Fruit fly (Drosophila melanogaster) whole organism, wandering third instar larva: ENCODE measurements around the gene Lcp65Ab1.
A peak's percentile ranks its signal among the peaks of the same experiment; 100 is the strongest.
"Not testable (repeated sequence)": the region's sequence is repeated elsewhere in the genome, so short reads cannot be mapped to it uniquely, and the experiment has no call there.

Source experiments
- Abd-B ChIP-seq: fragments of >200 bp; optimal IDR thresholded peaks from 2 replicates; lab custom pipeline; 2017; ENCODE audit warnings: missing biosample characterization, missing genetic modification characterization
- CG32264 ChIP-seq: fragments of 200-800 bp; sonication (Bioruptor generic); optimal IDR thresholded peaks from 2 replicates; lab custom pipeline; 2016; ENCODE audit warnings: missing biosample characterization, missing genetic modification characterization
- CG9705 ChIP-seq: fragments of 200-800 bp; sonication (Bioruptor generic); optimal IDR thresholded peaks from 2 replicates; lab custom pipeline; 2018; ENCODE audit warnings: missing biosample characterization, mild to moderate bottlenecking, missing genetic modification characterization
- CrebA ChIP-seq: fragments of 200-800 bp; sonication (Bioruptor generic); optimal IDR thresholded peaks from 2 replicates; lab custom pipeline; 2016; ENCODE audit warnings: missing biosample characterization, mild to moderate bottlenecking, missing genetic modification characterization, borderline replicate concordance
- Dfd ChIP-seq: fragments of >200 bp; optimal IDR thresholded peaks from 2 replicates; lab custom pipeline; 2017; ENCODE audit warnings: missing biosample characterization, missing genetic modification characterization
- Dif ChIP-seq: fragments of 200-275, 200-300 bp; sonication (Bioruptor generic); optimal IDR thresholded peaks from 2 replicates; lab custom pipeline; 2018; ENCODE audit warnings: missing biosample characterization, missing genetic modification characterization; ENCODE audit not compliant: partially characterized antibody
- HLH106 ChIP-seq: fragments of 200-800 bp; optimal IDR thresholded peaks from 3 replicates; lab custom pipeline; 2019; ENCODE audit warnings: missing biosample characterization, mild to moderate bottlenecking, missing genetic modification characterization, moderate library complexity
- Hnf4 ChIP-seq: fragments of 200-800 bp; sonication (Bioruptor generic); optimal IDR thresholded peaks from 2 replicates; lab custom pipeline; 2016; ENCODE audit warnings: missing biosample characterization, mild to moderate bottlenecking, missing genetic modification characterization
- Hr78 ChIP-seq: fragments of >200 bp; optimal IDR thresholded peaks from 2 replicates; lab custom pipeline; 2017; ENCODE audit warnings: missing biosample characterization, missing genetic modification characterization
- Mio ChIP-seq: sonication (Bioruptor generic); optimal IDR thresholded peaks from 2 replicates; lab custom pipeline; 2016; ENCODE audit warnings: missing biosample characterization, missing genetic modification characterization
- Myc ChIP-seq: fragments of >200 bp; optimal IDR thresholded peaks from 2 replicates; lab custom pipeline; 2017
- N ChIP-seq: fragments of >200 bp; optimal IDR thresholded peaks from 2 replicates; lab custom pipeline; 2018; ENCODE audit warnings: missing biosample characterization, missing external identifiers, missing genetic modification characterization
- Rel ChIP-seq, 2 experiments: fragments of 200-800 bp; sonication (Bioruptor generic) in 1 of 2; optimal IDR thresholded peaks; 2 replicates in 1 of 2; 3 replicates in 1 of 2; lab custom pipeline; 2016 to 2019; ENCODE audit warnings: mild to moderate bottlenecking in 2 of 2, missing biosample characterization in 2 of 2, missing genetic modification characterization in 2 of 2, moderate library complexity in 1 of 2
- Sp1 ChIP-seq: fragments of 200-800 bp; sonication (Bioruptor generic); optimal IDR thresholded peaks from 3 replicates; lab custom pipeline; 2019; ENCODE audit warnings: missing biosample characterization, mild to moderate bottlenecking, missing genetic modification characterization, moderate library complexity
- Vsx2 ChIP-seq: fragments of 200-300, 225-300 bp; sonication (Bioruptor generic); optimal IDR thresholded peaks from 2 replicates; lab custom pipeline; 2018; ENCODE audit warnings: missing biosample characterization, missing genetic modification characterization; ENCODE audit not compliant: partially characterized antibody
- brk ChIP-seq: fragments of 200-800 bp; sonication (Bioruptor generic); optimal IDR thresholded peaks from 2 replicates; lab custom pipeline; 2016; ENCODE audit warnings: missing biosample characterization, mild to moderate bottlenecking, missing genetic modification characterization
- dl ChIP-seq, 2 experiments: fragments of 175-275, 200-275 bp in 1 of 2; fragments of 200-275 bp in 1 of 2; sonication (Bioruptor generic); optimal IDR thresholded peaks; lab custom pipeline; 2018; ENCODE audit warnings: mild to moderate bottlenecking in 2 of 2, missing biosample characterization in 2 of 2, missing genetic modification characterization in 2 of 2, moderate library complexity in 2 of 2; ENCODE audit not compliant: partially characterized antibody in 2 of 2, insufficient read depth in 1 of 2
- dsf ChIP-seq: sonication (Bioruptor generic); optimal IDR thresholded peaks from 2 replicates; lab custom pipeline; 2016; ENCODE audit warnings: missing biosample characterization, missing genetic modification characterization, borderline replicate concordance
- foxo ChIP-seq, 2 experiments: fragments of 200-800 bp; sonication (Bioruptor generic); optimal IDR thresholded peaks; 2 replicates in 1 of 2; 3 replicates in 1 of 2; lab custom pipeline; 2016 to 2017; ENCODE audit warnings: missing biosample characterization in 2 of 2, missing genetic modification characterization in 2 of 2
- lola ChIP-seq: fragments of >200 bp; optimal IDR thresholded peaks from 2 replicates; lab custom pipeline; 2017; ENCODE audit warnings: missing biosample characterization, missing genetic modification characterization
- pan ChIP-seq: fragments of >200 bp; optimal IDR thresholded peaks from 2 replicates; lab custom pipeline; 2017
- psq ChIP-seq: fragments of 200-800 bp; sonication (Bioruptor generic); optimal IDR thresholded peaks from 3 replicates; lab custom pipeline; 2017; ENCODE audit warnings: missing biosample characterization, mild to moderate bottlenecking, missing genetic modification characterization, moderate library complexity
- sage ChIP-seq: fragments of 200-800 bp; sonication (Bioruptor generic); optimal IDR thresholded peaks from 2 replicates; lab custom pipeline; 2016; ENCODE audit warnings: missing biosample characterization, mild to moderate bottlenecking, missing genetic modification characterization
- sv ChIP-seq: fragments of 200-800 bp; sonication (Bioruptor generic); optimal IDR thresholded peaks from 3 replicates; lab custom pipeline; 2016; ENCODE audit warnings: missing biosample characterization, missing genetic modification characterization
- tai ChIP-seq: sonication (Bioruptor generic); optimal IDR thresholded peaks from 2 replicates; lab custom pipeline; 2016; ENCODE audit warnings: missing biosample characterization, missing genetic modification characterization
- usp ChIP-seq: fragments of >200 bp; optimal IDR thresholded peaks from 2 replicates; lab custom pipeline; 2017; ENCODE audit warnings: missing biosample characterization, missing genetic modification characterization
- woc ChIP-seq: sonication (Bioruptor generic); optimal IDR thresholded peaks from 2 replicates; lab custom pipeline; 2016; ENCODE audit warnings: missing biosample characterization, mild to moderate bottlenecking, missing genetic modification characterization

Gene Lcp65Ab1

DNA sequence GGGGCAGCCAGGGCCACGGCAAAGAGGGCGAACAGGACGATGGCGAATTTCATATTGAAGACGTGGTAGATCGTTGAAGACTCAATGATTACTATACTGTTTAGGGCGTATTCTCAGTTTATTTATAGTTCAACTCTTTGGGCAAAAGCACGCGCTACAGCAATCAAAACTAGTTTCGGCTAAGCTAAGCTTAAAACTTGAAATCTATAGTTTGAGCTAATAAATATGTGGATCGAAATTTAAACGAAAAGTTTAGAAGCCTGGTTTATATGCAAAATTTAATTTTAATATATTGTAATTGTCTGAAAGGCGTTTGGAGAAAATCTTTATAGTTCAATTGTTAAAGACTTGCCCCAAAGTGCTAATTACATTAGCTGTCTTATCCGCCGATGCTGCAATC, 1.5 kb upstream of the Lcp65Ab1 start, which contains the start of gene Cpr65Ax1:
TSS of gene Cpr65Ax1 (minus strand) at position 101 of the 400 bp plus-strand sequence.
- TF ChIP-seq pan (lab: Kevin White, UChicago); foxo (GFP tag; optimal IDR thresholded peaks at IDR 0.05; lab: Kevin White, UChicago); psq: not testable (repeated sequence)
- TF ChIP-seq, all 38 proteins: peak for 0; not testable (repeated sequence) for 38

DNA sequence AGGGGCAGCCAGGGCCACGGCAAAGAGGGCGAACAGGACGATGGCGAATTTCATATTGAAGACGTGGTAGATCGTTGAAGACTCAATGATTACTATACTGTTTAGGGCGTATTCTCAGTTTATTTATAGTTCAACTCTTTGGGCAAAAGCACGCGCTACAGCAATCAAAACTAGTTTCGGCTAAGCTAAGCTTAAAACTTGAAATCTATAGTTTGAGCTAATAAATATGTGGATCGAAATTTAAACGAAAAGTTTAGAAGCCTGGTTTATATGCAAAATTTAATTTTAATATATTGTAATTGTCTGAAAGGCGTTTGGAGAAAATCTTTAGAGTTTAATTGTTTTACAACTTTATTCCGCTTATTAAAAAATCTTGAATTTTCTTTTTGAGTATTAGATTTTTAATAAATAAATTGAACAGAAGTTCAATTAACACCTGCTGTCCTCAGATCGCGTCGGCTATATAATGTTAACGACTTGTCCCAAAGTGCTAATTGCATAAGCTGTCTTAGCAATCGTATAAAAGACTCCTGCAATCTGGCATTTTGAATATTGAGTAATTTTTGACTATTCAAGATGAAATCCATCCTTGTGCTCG, 1.5 kb downstream of the Lcp65Ab1 start, which contains the start of the genes Cpr65Ax2 and Lcp65Aa:
TSS of gene Cpr65Ax2 (minus strand) at position 101 of the 598 bp plus-strand sequence.
TSS of gene Lcp65Aa (plus strand) at position 548 of the 598 bp plus-strand sequence.
- not testable (repeated sequence) for TF ChIP-seq Myc (lab: Kevin White, UChicago); Abd-B (GFP tag; lab: Kevin White, UChicago); foxo (GFP tag; optimal IDR thresholded peaks at IDR 0.05; lab: Kevin White, UChicago)

DNA sequence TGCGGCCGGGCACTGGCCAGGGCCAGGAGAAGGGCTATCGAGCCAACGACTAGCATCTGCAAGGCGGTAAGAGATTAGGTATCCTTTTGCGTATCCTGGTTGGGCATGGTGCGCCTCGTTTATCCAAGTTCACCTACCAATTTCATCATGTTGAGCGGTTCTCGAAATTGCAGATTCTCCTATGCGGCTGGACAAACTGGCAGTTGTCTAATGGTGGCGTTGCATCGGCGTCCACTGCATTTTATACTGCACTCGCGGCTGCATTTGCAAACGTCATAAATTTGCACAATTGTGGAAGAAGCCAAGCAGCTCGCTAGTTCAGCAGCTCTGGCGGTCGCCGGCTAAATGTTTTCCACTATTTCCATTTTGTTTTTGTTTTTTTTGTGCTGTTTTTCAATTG, 3.2 kb downstream of the Lcp65Ab1 start, which contains the start of gene Acp65Aa:
TSS of gene Acp65Aa (minus strand) at position 215 of the 400 bp plus-strand sequence.
- TF ChIP-seq woc (GFP tag; lab: Kevin White, UChicago) (no peak), Mio (GFP tag; lab: Kevin White, UChicago) (no peak), Myc (lab: Kevin White, UChicago) (no peak), dl (GFP tag; optimal IDR thresholded peaks at IDR 0.05; lab: Kevin White, UChicago; ENCODE audit: insufficient read depth in 1 of 2, partially characterized antibody in 2 of 2) (no peak), usp (GFP tag; lab: Kevin White, UChicago) (no peak), N (no peak), Vsx2 (GFP tag; lab: Kevin White, UChicago) (no peak), brk (GFP tag; lab: Kevin White, UChicago) (no peak), sage (GFP tag; lab: Kevin White, UChicago) (no peak)

DNA sequence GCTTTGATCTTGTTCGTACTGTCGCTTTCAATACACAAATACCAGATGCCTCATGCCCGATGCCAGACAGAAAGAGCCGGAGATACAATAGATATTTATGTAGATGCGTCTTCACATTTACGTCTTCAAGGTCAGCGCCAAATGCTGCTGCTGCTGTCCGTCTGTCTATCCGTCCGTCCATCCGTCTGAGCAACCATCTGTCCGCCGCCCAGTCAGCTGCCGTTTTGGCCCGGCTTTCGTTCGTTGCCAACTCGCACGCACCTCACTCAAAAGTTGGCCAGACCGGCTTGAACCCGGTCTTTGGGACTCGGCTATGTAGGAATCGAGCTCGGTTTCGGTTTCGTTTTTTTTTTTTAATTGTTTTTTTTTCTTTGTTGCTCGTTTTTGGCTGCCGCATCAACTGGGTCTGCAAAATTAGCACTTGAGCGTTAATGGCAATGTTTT, 5.6 kb downstream of the Lcp65Ab1 start:
- TF ChIP-seq pan (lab: Kevin White, UChicago) (no peak), Dif (no peak), Dfd (GFP tag; lab: Kevin White, UChicago) (no peak), CrebA (peak; percentile 44), psq (no peak), CG32264 (GFP tag; lab: Kevin White, UChicago) (no peak), dsf (GFP tag; lab: Kevin White, UChicago) (no peak), Rel (GFP tag; optimal IDR thresholded peaks at IDR 0.05; lab: Kevin White, UChicago) (peak; percentile 72), Rel (tag; optimal IDR thresholded peaks at IDR 0.05; lab: Kevin White, UChicago) (no peak), sv (GFP tag; lab: Kevin White, UChicago) (no peak), Sp1 (GFP tag; lab: Kevin White, UChicago) (peak; percentile 41), lola (no peak), CG9705 (GFP tag; lab: Kevin White, UChicago) (no peak)

DNA sequence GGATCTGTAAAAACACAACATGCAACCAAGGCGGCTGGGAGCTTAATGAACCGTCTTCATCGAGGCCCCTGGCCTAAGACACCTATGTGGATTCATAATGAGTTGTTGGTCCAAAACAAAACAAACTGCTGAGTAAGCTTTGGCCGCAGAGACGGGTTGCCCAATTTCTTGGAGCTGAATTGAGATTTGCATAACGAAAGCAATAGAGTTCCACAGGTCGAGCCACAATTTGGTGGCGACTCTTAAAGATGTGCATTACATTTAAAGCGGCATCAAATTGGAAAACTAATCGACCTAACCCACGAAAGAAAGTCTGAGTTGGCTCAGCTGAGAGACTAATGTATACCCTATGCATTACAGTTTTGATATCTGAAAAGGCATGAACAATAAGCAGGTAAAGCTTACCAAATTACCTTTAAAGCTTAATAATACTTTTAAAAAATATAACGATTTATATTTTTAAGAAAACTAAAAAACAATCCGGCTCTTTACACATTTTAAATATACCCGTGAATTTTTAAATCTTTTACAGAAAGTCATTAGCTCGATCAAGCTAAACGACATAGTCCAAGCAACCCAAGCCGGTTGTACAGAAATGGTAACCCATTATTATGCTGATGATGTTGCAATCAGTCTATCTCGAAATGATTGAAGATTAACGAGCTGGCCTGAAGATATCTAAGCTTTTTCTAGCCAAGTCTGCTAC, 8.1 kb downstream of the Lcp65Ab1 start, which contains the start of gene CG13297:
TSS of gene CG13297 (minus strand) at position 51 of the 706 bp plus-strand sequence.
- TF ChIP-seq Abd-B (GFP tag; lab: Kevin White, UChicago) (no peak), Hr78 (GFP tag; lab: Kevin White, UChicago) (no peak), tai (GFP tag; lab: Kevin White, UChicago) (no peak), Vsx2 (GFP tag; lab: Kevin White, UChicago) (no peak), Mio (GFP tag; lab: Kevin White, UChicago) (no peak), sage (GFP tag; lab: Kevin White, UChicago) (no peak), Sp1 (GFP tag; lab: Kevin White, UChicago) (no peak), dl (GFP tag; optimal IDR thresholded peaks at IDR 0.05; lab: Kevin White, UChicago; ENCODE audit: insufficient read depth in 1 of 2, partially characterized antibody in 2 of 2) (no peak), dsf (GFP tag; lab: Kevin White, UChicago) (no peak), Hnf4 (GFP tag; lab: Kevin White, UChicago) (no peak), Dif (no peak), Dfd (GFP tag; lab: Kevin White, UChicago) (no peak), HLH106 (tag; lab: Kevin White, UChicago) (no peak), N (no peak)
- TF ChIP-seq, all 38 proteins: peak for 0
